Worm (Caenorhabditis elegans) whole organism, late embryonic: ENCODE data around the gene hsp-16.2.
A peak's percentile ranks its signal among the peaks of the same experiment; 100 is the strongest.
"Not testable (repeated sequence)": the region's sequence is repeated elsewhere in the genome, so short reads cannot be mapped to it uniquely, and the experiment has no call there.

Experiments used
- C38D4.7 ChIP-seq: fragments of 200-800 bp; sonication (Bioruptor generic); optimal IDR thresholded peaks from 2 replicates; lab custom pipeline; 2018; ENCODE audit warnings: mild to moderate bottlenecking, missing genetic modification characterization, moderate library complexity, missing compliant biosample characterization
- F13H6.1 ChIP-seq: sonication (generic microtip); optimal IDR thresholded peaks from 2 replicates; lab custom pipeline; 2016; ENCODE audit warnings: missing genetic modification characterization, missing compliant biosample characterization
- ceh-2 ChIP-seq: sonication (generic microtip); optimal IDR thresholded peaks from 2 replicates; lab custom pipeline; 2016; ENCODE audit warnings: missing genotype, missing genetic modification characterization, missing compliant biosample characterization
- ceh-30 ChIP-seq: fragments of 150-350 bp; optimal IDR thresholded peaks from 2 replicates; lab custom pipeline; 2014; ENCODE audit warnings: missing biosample characterization, missing genetic modification characterization
- ceh-45 ChIP-seq: fragments of 200-800 bp; sonication (Bioruptor generic); IDR thresholded peaks from 2 replicates; pipeline ENCODE4 v1.3.6; 2022; ENCODE audit warnings: missing genetic modification reagents, missing genetic modification characterization, missing compliant biosample characterization
- elt-2 ChIP-seq: sonication (generic microtip); optimal IDR thresholded peaks from 2 replicates; lab custom pipeline; 2016; ENCODE audit warnings: missing genetic modification reagents, missing genetic modification characterization, missing compliant biosample characterization
- elt-4 ChIP-seq: sonication (generic microtip); optimal IDR thresholded peaks from 2 replicates; lab custom pipeline; 2016; ENCODE audit warnings: missing genetic modification characterization, missing compliant biosample characterization
- ets-4 ChIP-seq: sonication (generic microtip); optimal IDR thresholded peaks from 2 replicates; lab custom pipeline; 2016; ENCODE audit warnings: missing genetic modification characterization, missing compliant biosample characterization
- eyg-1 ChIP-seq: sonication (generic microtip); optimal IDR thresholded peaks from 2 replicates; lab custom pipeline; 2016; ENCODE audit warnings: missing genotype, missing genetic modification characterization, missing compliant biosample characterization
- hlh-13 ChIP-seq: fragments of 200-800 bp; sonication (Bioruptor generic); optimal IDR thresholded peaks from 2 replicates; lab custom pipeline; 2018; ENCODE audit warnings: mild to moderate bottlenecking, missing genetic modification characterization, missing compliant biosample characterization
- hlh-30 ChIP-seq: sonication (generic microtip); optimal IDR thresholded peaks from 2 replicates; lab custom pipeline; 2017; ENCODE audit warnings: antibody characterized with exemption, missing genetic modification characterization, missing compliant biosample characterization; ENCODE audit not compliant: insufficient read depth
- hlh-6 ChIP-seq: sonication (generic microtip); optimal IDR thresholded peaks from 2 replicates; lab custom pipeline; 2016; ENCODE audit warnings: missing genotype, missing genetic modification characterization, missing compliant biosample characterization
- hlh-8 ChIP-seq: sonication (generic microtip); optimal IDR thresholded peaks from 2 replicates; lab custom pipeline; 2016; ENCODE audit warnings: missing genotype, missing genetic modification characterization, missing compliant biosample characterization
- mec-3 ChIP-seq: sonication (generic microtip); optimal IDR thresholded peaks from 2 replicates; lab custom pipeline; 2016; ENCODE audit warnings: borderline replicate concordance, missing genetic modification characterization, missing compliant biosample characterization
- nfya-1 ChIP-seq: sonication (generic microtip); optimal IDR thresholded peaks from 2 replicates; lab custom pipeline; 2017; ENCODE audit warnings: missing genetic modification characterization, mild to moderate bottlenecking, missing compliant biosample characterization, antibody characterized with exemption, moderate library complexity
- nhr-11 ChIP-seq: fragments of 150-350 bp; optimal IDR thresholded peaks from 2 replicates; lab custom pipeline; 2014; ENCODE audit warnings: missing biosample characterization, missing genetic modification characterization
- nhr-232 ChIP-seq: sonication (generic microtip); optimal IDR thresholded peaks from 2 replicates; lab custom pipeline; 2016; ENCODE audit warnings: missing genetic modification characterization, missing compliant biosample characterization
- pag-3 ChIP-seq: sonication (generic microtip); optimal IDR thresholded peaks from 2 replicates; lab custom pipeline; 2016; ENCODE audit warnings: missing compliant biosample characterization, missing genetic modification characterization, borderline replicate concordance
- pat-9 ChIP-seq: fragments of 200-800 bp; sonication (Bioruptor generic); optimal IDR thresholded peaks from 2 replicates; lab custom pipeline; 2018; ENCODE audit warnings: mild to moderate bottlenecking, missing genetic modification characterization, moderate library complexity, missing compliant biosample characterization
- pax-1 ChIP-seq: fragments of 150-350 bp; optimal IDR thresholded peaks from 2 replicates; lab custom pipeline; 2014; ENCODE audit warnings: missing biosample characterization, missing genetic modification characterization
- pha-2 ChIP-seq: sonication (generic microtip); optimal IDR thresholded peaks from 2 replicates; lab custom pipeline; 2017; ENCODE audit warnings: mild to moderate bottlenecking, missing genetic modification characterization, missing compliant biosample characterization
- pqm-1 ChIP-seq: sonication (generic microtip); optimal IDR thresholded peaks from 2 replicates; lab custom pipeline; 2016; ENCODE audit warnings: missing genetic modification characterization, missing compliant biosample characterization
- pros-1 ChIP-seq: fragments of 150-350 bp; optimal IDR thresholded peaks from 2 replicates; lab custom pipeline; 2014; ENCODE audit warnings: missing biosample characterization, missing genetic modification reagents, missing genetic modification characterization
- syd-9 ChIP-seq: sonication (generic microtip); optimal IDR thresholded peaks from 2 replicates; lab custom pipeline; 2016; ENCODE audit warnings: mild to moderate bottlenecking, missing genetic modification characterization, moderate library complexity, missing compliant biosample characterization
- tbx-2 ChIP-seq: sonication (generic microtip); optimal IDR thresholded peaks from 2 replicates; lab custom pipeline; 2016; ENCODE audit warnings: missing genetic modification characterization, missing compliant biosample characterization
- ttx-3 ChIP-seq: sonication (generic microtip); optimal IDR thresholded peaks from 2 replicates; lab custom pipeline; 2016; ENCODE audit warnings: missing genetic modification reagents, missing genetic modification characterization, missing compliant biosample characterization
- unc-3 ChIP-seq, 2 experiments: fragments of 200-800 bp in 1 of 2; sonication (Bioruptor generic) in 1 of 2; sonication (generic microtip) in 1 of 2; conservative IDR thresholded peaks in 1 of 2; optimal IDR thresholded peaks in 1 of 2; 2 replicates each; pipeline versions ENCODE4 v1.3.6 to Lab custom; 2016 to 2022; ENCODE audit warnings: missing compliant biosample characterization in 2 of 2, missing genetic modification characterization in 2 of 2, missing genetic modification reagents in 1 of 2
- unc-42 ChIP-seq: sonication (generic microtip); optimal IDR thresholded peaks from 2 replicates; lab custom pipeline; 2016; ENCODE audit warnings: missing genotype, missing genetic modification characterization, missing compliant biosample characterization

Gene hsp-16.2

DNA sequence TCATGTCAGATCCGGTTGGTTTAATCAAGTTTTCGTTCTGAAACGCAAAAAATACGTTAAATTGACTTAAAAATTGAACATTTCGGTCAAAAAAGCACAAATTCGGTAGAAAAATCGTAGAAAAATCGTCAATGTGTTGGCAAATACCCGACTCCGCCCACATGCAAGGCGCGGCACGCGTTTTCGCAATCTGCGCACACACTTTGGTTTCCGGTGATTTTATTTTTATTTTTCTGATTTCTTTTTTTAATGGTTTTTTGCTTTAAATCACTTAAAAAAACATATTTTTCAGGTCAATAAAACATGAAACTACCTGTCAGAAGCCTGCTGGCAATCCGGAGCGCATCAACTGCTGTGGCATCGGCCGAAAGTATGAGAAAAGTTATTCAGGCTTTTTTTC lies 16.5 kb upstream of the hsp-16.2 start, which contains the start of the genes gly-7 and mrpl-39 (continued):
- TF ChIP-seq F13H6.1 (tag; lab: Kevin White, UChicago) (no peak), elt-2 (tag; lab: Kevin White, UChicago) (peak; percentile 53)

DNA sequence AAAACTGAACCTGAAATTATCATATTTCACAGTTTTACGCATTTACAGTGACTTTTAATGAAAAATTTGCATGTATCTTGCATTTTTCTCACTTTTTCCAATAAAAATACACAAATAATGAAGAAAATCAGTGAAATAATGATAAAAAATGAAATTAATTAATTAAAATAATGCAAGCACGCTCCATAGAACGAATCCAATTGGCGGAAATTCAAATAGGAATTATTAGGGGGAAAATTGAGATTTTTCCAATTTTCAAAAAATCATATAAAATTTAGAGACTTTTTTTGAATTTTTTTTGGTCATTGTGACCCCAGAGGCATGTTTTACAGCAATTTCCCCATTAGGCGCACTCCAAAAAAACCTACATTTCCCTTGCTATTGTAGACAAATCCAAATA lies 16.0 kb upstream of the hsp-16.2 start:
- TF ChIP-seq ceh-30 (tag; lab: Kevin White, UChicago) (no peak), tbx-2 (tag; lab: Kevin White, UChicago) (no peak), hlh-13 (GFP tag; lab: Kevin White, UChicago) (no peak), C38D4.7 (GFP tag; lab: Kevin White, UChicago) (no peak), nhr-11 (tag; lab: Kevin White, UChicago) (no peak), elt-2 (tag; lab: Kevin White, UChicago) (no peak), unc-42 (tag; lab: Kevin White, UChicago) (no peak), eyg-1 (tag; lab: Kevin White, UChicago) (no peak)
- TF ChIP-seq, all 69 proteins: peak for 0

DNA sequence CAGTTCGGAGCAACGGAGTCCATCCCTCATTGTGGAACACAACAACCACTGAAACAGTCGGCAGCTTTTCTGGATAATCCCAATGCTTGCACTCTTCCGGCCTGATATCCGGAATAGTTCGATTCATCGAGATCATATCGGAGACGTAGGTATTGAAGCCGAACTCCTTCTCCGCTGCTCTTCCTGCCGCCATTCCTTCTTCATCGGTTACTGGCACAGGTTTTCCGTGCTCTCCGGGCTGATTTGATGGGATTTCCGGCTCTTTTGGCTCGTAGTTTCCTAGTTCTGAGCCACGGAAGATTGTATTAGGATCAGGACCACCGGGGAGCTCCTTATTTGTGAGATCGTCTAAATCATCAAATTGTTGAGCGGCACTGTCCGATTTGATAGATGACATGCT lies 15.3 kb upstream of the hsp-16.2 start:
- TF ChIP-seq pax-1 (no peak), pat-9 (tag; lab: Kevin White, UChicago) (no peak), nhr-232 (tag; lab: Kevin White, UChicago) (no peak), pha-2 (no peak), nhr-11 (tag; lab: Kevin White, UChicago) (no peak), ceh-30 (tag; lab: Kevin White, UChicago) (no peak), pros-1 (tag; lab: Kevin White, UChicago) (no peak), ceh-45 (no peak), hlh-13 (GFP tag; lab: Kevin White, UChicago) (no peak)

DNA sequence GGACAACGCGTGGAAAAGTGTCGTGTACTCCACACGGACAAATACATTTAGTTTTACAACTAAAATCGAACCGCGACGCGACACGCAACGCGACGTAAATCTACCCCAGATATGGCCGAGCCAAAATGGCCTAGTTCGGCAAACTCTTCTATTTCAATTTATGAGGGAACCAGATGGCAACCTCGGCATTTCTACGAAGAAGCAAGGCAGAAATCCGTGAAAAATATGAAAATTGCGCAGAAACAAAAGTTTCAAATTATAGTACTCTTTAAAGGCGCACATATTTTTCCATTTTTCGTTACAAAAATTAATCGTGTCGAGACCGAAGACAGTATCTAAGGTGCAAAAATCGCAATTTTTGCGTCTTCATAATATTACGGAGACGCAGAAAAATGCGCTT lies 10.0 kb upstream of the hsp-16.2 start, which contains the start of gene Y46H3A.5:
Gene Y46H3A.5 (minus strand): TSS at position 101 of the 400 bp plus-strand sequence.
- TF ChIP-seq mec-3; unc-42 (tag; lab: Kevin White, UChicago); nhr-11 (tag; lab: Kevin White, UChicago): not testable (repeated sequence)

DNA sequence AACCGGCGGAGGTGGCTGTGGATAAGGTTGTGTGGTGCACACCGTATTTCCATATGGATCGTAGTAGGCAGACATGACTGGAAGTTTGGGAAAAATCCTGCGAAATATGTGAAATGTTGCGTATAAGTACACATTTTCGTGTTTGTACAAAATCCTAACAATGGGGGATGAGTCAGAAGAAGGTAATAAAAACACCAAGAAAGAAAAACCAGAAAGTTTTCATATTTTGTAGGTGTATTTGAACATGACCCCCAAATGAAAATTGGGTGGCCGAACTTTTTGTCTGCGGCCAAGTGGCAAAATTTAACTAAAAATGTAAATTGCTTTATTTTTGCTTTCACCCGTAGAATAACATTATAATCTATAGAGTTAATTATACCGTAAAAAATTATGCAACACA lies 6.3 kb upstream of the hsp-16.2 start, which contains the start of gene Y46H3A.4:
Gene Y46H3A.4 (minus strand): TSS at position 101 of the 400 bp plus-strand sequence.
- TF ChIP-seq ttx-3 = no peak
- TF ChIP-seq mec-3 = no peak
- no peak for TF ChIP-seq ets-4
- no peak for TF ChIP-seq elt-4 (tag; lab: Kevin White, UChicago)
- no peak for TF ChIP-seq pag-3 (tag; lab: Kevin White, UChicago)
- no peak for TF ChIP-seq F13H6.1 (tag; lab: Kevin White, UChicago)
- no peak for TF ChIP-seq unc-3 (GFP tag; conservative IDR thresholded peaks at IDR 0.05; lab: Robert Waterston, UW)
- no peak for TF ChIP-seq unc-3 (tag; optimal IDR thresholded peaks at IDR 0.05; lab: Kevin White, UChicago)
- no peak for TF ChIP-seq ceh-45
- no peak for TF ChIP-seq syd-9
- TF ChIP-seq hlh-6 (tag; lab: Kevin White, UChicago) = no peak
- no peak for TF ChIP-seq hlh-8 (tag; lab: Kevin White, UChicago)
- TF ChIP-seq ceh-2 (tag; lab: Kevin White, UChicago) = no peak
- TF ChIP-seq eyg-1 (tag; lab: Kevin White, UChicago) = no peak
- no peak for TF ChIP-seq nhr-11 (tag; lab: Kevin White, UChicago)

DNA sequence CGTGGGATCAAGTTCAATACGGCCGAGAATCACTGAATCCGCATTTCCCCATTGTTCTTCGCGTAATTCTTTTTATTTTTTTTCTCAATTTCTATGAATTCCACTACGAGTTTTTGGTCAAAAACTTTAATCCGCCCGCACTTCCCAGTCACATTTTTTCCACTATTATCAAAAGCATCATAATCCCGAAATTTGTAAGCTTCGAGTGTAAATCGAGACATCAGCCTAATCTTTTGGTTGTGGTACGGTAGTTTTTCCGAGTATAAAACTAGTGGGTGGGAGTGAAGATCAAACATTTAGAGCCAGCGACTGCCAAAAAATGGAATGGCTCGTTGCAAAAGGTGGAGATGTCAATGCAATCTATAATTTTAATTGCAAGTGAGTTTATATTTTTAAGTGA lies 2.4 kb upstream of the hsp-16.2 start, which contains the start of gene srt-42:
Gene srt-42 (plus strand): TSS at position 301 of the 400 bp plus-strand sequence.
- TF ChIP-seq pros-1 (tag; lab: Kevin White, UChicago) (no peak), hlh-30 (tag; lab: Kevin White, UChicago) (no peak), nfya-1 (no peak), ttx-3 (no peak), pqm-1 (tag; lab: Kevin White, UChicago) (no peak), elt-4 (tag; lab: Kevin White, UChicago) (no peak), ceh-30 (tag; lab: Kevin White, UChicago) (no peak)
